Worm (Caenorhabditis elegans): Measurements from ENCODE around the gene bgal-1.

DNA sequence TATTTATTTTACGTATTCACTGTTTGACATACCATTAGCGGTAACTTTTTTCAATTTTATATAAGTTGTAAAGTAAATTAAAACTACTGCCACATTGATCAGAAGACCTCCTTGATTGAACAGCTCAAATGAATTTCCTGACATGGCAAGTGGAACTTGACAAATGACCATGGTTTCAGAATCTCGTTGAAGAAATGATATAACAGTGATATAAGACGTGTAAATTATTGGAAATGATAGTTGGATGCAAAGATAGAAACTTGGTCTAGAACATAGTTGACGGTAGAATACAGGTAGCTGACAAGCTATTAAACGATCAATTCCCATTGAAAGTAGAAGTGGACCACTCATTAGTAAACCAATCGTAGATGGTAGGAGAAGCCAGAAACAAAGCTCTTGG, 26.0 kb upstream of the bgal-1 start:
- TF ChIP-seq lin-13 (tag; optimal IDR thresholded peaks at IDR 0.05) (no peak), lsy-2 (tag; optimal IDR thresholded peaks at IDR 0.05) (no peak), pha-4 (tag; optimal IDR thresholded peaks at IDR 0.05) (no peak), ceh-43 (GFP tag; optimal IDR thresholded peaks at IDR 0.05) (no peak), ztf-11 (tag; optimal IDR thresholded peaks at IDR 0.05) (no peak), cnd-1 (tag; optimal IDR thresholded peaks at IDR 0.05) (no peak), unc-39 (tag; optimal IDR thresholded peaks at IDR 0.05) (no peak), nhr-12 (tag; optimal IDR thresholded peaks at IDR 0.05) (no peak), elt-3 (tag; optimal IDR thresholded peaks at IDR 0.05) (no peak), flh-1 (GFP tag; optimal IDR thresholded peaks at IDR 0.05) (no peak), ces-1 (GFP tag; optimal IDR thresholded peaks at IDR 0.05) (no peak), mep-1 (tag; optimal IDR thresholded peaks at IDR 0.05) (no peak)
